Worm (Caenorhabditis elegans) whole organism, L1 larva: Measurements from ENCODE around the gene T23G7.3.
A peak's percentile ranks its signal among the peaks of the same experiment; 100 is the strongest.

Source experiments
- C16A3.4 ChIP-seq: fragments of 150-350 bp; optimal IDR thresholded peaks from 2 replicates; lab custom pipeline; 2014; ENCODE audit warnings: missing biosample characterization, missing genetic modification characterization
- ama-1 ChIP-seq: fragments of 150-350 bp; optimal IDR thresholded peaks from 2 replicates; lab custom pipeline; 2014
- blmp-1 ChIP-seq: fragments of 150-350 bp; optimal IDR thresholded peaks from 2 replicates; lab custom pipeline; 2014; ENCODE audit warnings: missing biosample characterization, missing genetic modification characterization
- ceh-63 ChIP-seq: fragments of 200-800 bp; sonication (Bioruptor generic); optimal IDR thresholded peaks from 2 replicates; lab custom pipeline; 2018; ENCODE audit warnings: mild to moderate bottlenecking, missing genetic modification characterization, missing compliant biosample characterization
- ceh-8 ChIP-seq: fragments of 200-800 bp; sonication (Bioruptor generic); optimal IDR thresholded peaks from 2 replicates; lab custom pipeline; 2018; ENCODE audit warnings: mild to moderate bottlenecking, missing genetic modification characterization, moderate library complexity, missing compliant biosample characterization
- ceh-82 ChIP-seq, 3 experiments: fragments of 150-350 bp in 1 of 3; sonication (generic microtip) in 2 of 3; optimal IDR thresholded peaks; 2 replicates each; lab custom pipeline; 2014 to 2017; ENCODE audit warnings: missing biosample characterization in 3 of 3, missing genetic modification characterization in 3 of 3
- dsc-1 ChIP-seq: sonication (generic microtip); optimal IDR thresholded peaks from 2 replicates; lab custom pipeline; 2016; ENCODE audit warnings: mild to moderate bottlenecking, missing genetic modification characterization, missing compliant biosample characterization
- efl-1 ChIP-seq, 4 experiments: fragments of 150-350 bp; optimal IDR thresholded peaks in 3 of 4; peaks in 1 of 4; 1 replicate in 1 of 4; 2 replicates in 3 of 4; lab custom pipeline; 2014; ENCODE audit warnings: missing biosample characterization in 2 of 4, missing genetic modification characterization in 2 of 4, missing genetic modification reagents in 2 of 4
- efl-3 ChIP-seq: fragments of 200-800 bp; sonication (Bioruptor generic); optimal IDR thresholded peaks from 2 replicates; lab custom pipeline; 2018; ENCODE audit warnings: mild to moderate bottlenecking, missing genetic modification characterization, missing compliant biosample characterization
- egl-13 ChIP-seq: sonication (generic microtip); optimal IDR thresholded peaks from 2 replicates; lab custom pipeline; 2016; ENCODE audit warnings: missing genotype, missing genetic modification reagents, missing genetic modification characterization, missing compliant biosample characterization
- elt-2 ChIP-seq: sonication (generic microtip); optimal IDR thresholded peaks from 2 replicates; lab custom pipeline; 2016; ENCODE audit warnings: missing genetic modification characterization, mild to moderate bottlenecking, inconsistent platforms, missing compliant biosample characterization, missing genetic modification reagents
- elt-3 ChIP-seq, 6 experiments: fragments of 150-350 bp in 1 of 6; sonication (generic microtip); optimal IDR thresholded peaks; 2 replicates each; lab custom pipeline; 2017 to 2018; ENCODE audit warnings: missing biosample characterization in 6 of 6, missing genetic modification characterization in 6 of 6, inconsistent platforms in 1 of 6
- fos-1 ChIP-seq: fragments of 150-350 bp; optimal IDR thresholded peaks from 2 replicates; lab custom pipeline; 2014; ENCODE audit warnings: missing biosample characterization, missing genetic modification characterization
- grh-1 ChIP-seq: fragments of 200-800 bp; sonication (Bioruptor generic); IDR thresholded peaks from 2 replicates; pipeline ENCODE4 v1.3.6; 2022; ENCODE audit warnings: missing genetic modification reagents, missing genetic modification characterization, missing compliant biosample characterization
- hlh-17 ChIP-seq: fragments of 200-800 bp; sonication (Bioruptor generic); optimal IDR thresholded peaks from 2 replicates; lab custom pipeline; 2018; ENCODE audit warnings: missing genetic modification characterization, mild to moderate bottlenecking, missing compliant biosample characterization, moderate library complexity, borderline replicate concordance
- hlh-4 ChIP-seq: sonication (generic microtip); optimal IDR thresholded peaks from 2 replicates; lab custom pipeline; 2016; ENCODE audit warnings: mild to moderate bottlenecking, missing genetic modification characterization, missing compliant biosample characterization
- hpl-2 ChIP-seq: fragments of 150-350 bp; optimal IDR thresholded peaks from 2 replicates; lab custom pipeline; 2014; ENCODE audit warnings: missing biosample characterization, missing genetic modification reagents, missing genetic modification characterization
- lin-14 ChIP-seq: fragments of 200-800 bp; sonication (Bioruptor generic); optimal IDR thresholded peaks from 2 replicates; lab custom pipeline; 2018; ENCODE audit warnings: mild to moderate bottlenecking, missing genetic modification characterization, moderate library complexity, missing compliant biosample characterization
- lin-35 ChIP-seq, 2 experiments: fragments of 150-350 bp; optimal IDR thresholded peaks; 2 replicates each; lab custom pipeline; 2014; ENCODE audit warnings: missing biosample characterization in 2 of 2, missing genetic modification characterization in 2 of 2, missing genetic modification reagents in 2 of 2
- lsy-2 ChIP-seq, 2 experiments: fragments of 150-350 bp; optimal IDR thresholded peaks; 2 replicates each; lab custom pipeline; 2014; ENCODE audit warnings: missing biosample characterization in 2 of 2, missing genetic modification characterization in 2 of 2
- mdl-1 ChIP-seq, 2 experiments: fragments of 150-350 bp; optimal IDR thresholded peaks; 2 replicates each; lab custom pipeline; 2014 to 2017; ENCODE audit warnings: missing biosample characterization in 2 of 2, missing genetic modification characterization in 2 of 2, inconsistent platforms in 1 of 2
- mep-1 ChIP-seq: fragments of 150-350 bp; optimal IDR thresholded peaks from 2 replicates; lab custom pipeline; 2014; ENCODE audit warnings: missing biosample characterization, missing genetic modification characterization
- nhr-11 ChIP-seq: fragments of 150-350 bp; optimal IDR thresholded peaks from 2 replicates; lab custom pipeline; 2014; ENCODE audit warnings: missing biosample characterization, missing genetic modification characterization
- nhr-20 ChIP-seq: sonication (generic microtip); optimal IDR thresholded peaks from 2 replicates; lab custom pipeline; 2016; ENCODE audit warnings: mild to moderate bottlenecking, missing genetic modification characterization, missing compliant biosample characterization
- nhr-237 ChIP-seq: fragments of 150-350 bp; optimal IDR thresholded peaks from 2 replicates; lab custom pipeline; 2014; ENCODE audit warnings: missing biosample characterization, missing genetic modification characterization
- nhr-47 ChIP-seq: sonication (generic microtip); optimal IDR thresholded peaks from 2 replicates; lab custom pipeline; 2016; ENCODE audit warnings: mild to moderate bottlenecking, missing genetic modification characterization, moderate library complexity, missing compliant biosample characterization
- nhr-71 ChIP-seq: sonication (generic microtip); optimal IDR thresholded peaks from 2 replicates; lab custom pipeline; 2016; ENCODE audit warnings: mild to moderate bottlenecking, missing genetic modification characterization, moderate library complexity, missing compliant biosample characterization
- nhr-77 ChIP-seq: fragments of 150-350 bp; optimal IDR thresholded peaks from 2 replicates; lab custom pipeline; 2014; ENCODE audit warnings: missing biosample characterization, missing genetic modification characterization
- nhr-85 ChIP-seq: sonication (generic microtip); peaks from one replicate; lab custom pipeline; 2016; ENCODE audit warnings: missing genetic modification characterization, inconsistent platforms, missing compliant biosample characterization
- nhr-90 ChIP-seq: sonication (generic microtip); optimal IDR thresholded peaks from 2 replicates; lab custom pipeline; 2016; ENCODE audit warnings: mild to moderate bottlenecking, missing genetic modification characterization, missing compliant biosample characterization; ENCODE audit not compliant: poor library complexity
- skn-1 ChIP-seq: fragments of 150-350 bp; optimal IDR thresholded peaks from 2 replicates; lab custom pipeline; 2014; ENCODE audit warnings: missing biosample characterization, missing genetic modification characterization
- snu-23 ChIP-seq: sonication (generic microtip); optimal IDR thresholded peaks from 2 replicates; lab custom pipeline; 2016; ENCODE audit warnings: missing genetic modification characterization, missing compliant biosample characterization
- sptf-1 ChIP-seq: fragments of 150-350 bp; optimal IDR thresholded peaks from 2 replicates; lab custom pipeline; 2014; ENCODE audit warnings: missing biosample characterization, missing genetic modification characterization
- sup-37 ChIP-seq: fragments of 200-800 bp; sonication (Bioruptor generic); optimal IDR thresholded peaks from 2 replicates; lab custom pipeline; 2018; ENCODE audit warnings: mild to moderate bottlenecking, missing genetic modification characterization, missing compliant biosample characterization
- tbx-2 ChIP-seq: sonication (generic microtip); optimal IDR thresholded peaks from 2 replicates; lab custom pipeline; 2016; ENCODE audit warnings: missing genetic modification characterization, missing compliant biosample characterization
- unc-130 ChIP-seq: fragments of 150-350 bp; optimal IDR thresholded peaks from 2 replicates; lab custom pipeline; 2017; ENCODE audit warnings: missing biosample characterization, missing genetic modification characterization, inconsistent platforms
- vab-15 ChIP-seq: sonication (generic microtip); optimal IDR thresholded peaks from 2 replicates; lab custom pipeline; 2017; ENCODE audit warnings: missing genotype, mild to moderate bottlenecking, missing genetic modification characterization, missing compliant biosample characterization
- zag-1 ChIP-seq: fragments of 150-350 bp; optimal IDR thresholded peaks from 2 replicates; lab custom pipeline; 2014; ENCODE audit warnings: missing biosample characterization, missing genetic modification characterization

Gene T23G7.3

DNA sequence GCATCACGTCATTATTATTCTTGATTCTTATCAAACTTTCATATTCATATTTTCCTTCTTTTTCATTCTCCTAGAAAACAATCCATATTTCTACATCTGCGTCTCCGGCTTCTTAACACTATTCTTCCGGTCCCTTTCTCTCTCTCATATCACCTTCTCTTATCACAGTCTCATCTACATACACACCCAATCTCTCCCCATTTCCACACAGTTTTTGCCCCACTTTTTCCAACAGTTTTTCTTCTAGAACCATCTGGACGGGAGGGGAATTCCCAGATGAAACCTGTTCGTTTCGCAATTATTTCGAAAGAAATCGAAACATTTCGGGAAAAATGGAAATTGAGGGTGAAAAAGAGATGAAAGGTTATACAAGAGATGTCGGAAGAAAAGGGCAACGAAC is 39.5 kb downstream of the T23G7.3 start:
- peak in 4 of 6 experiments; percentile 15 to 93 (median 91) for TF ChIP-seq elt-3 (tag; optimal IDR thresholded peaks at IDR 0.05; lab: Kevin White, UChicago)
- TF ChIP-seq ceh-8 (GFP tag; lab: Kevin White, UChicago) = no peak
- TF ChIP-seq elt-2 = peak; percentile 79
- peak; percentile 7 for TF ChIP-seq nhr-90 (tag; lab: Kevin White, UChicago)
- peak; percentile 27 for TF ChIP-seq nhr-77 (tag; lab: Kevin White, UChicago)
- peak; percentile 50 for TF ChIP-seq grh-1 (GFP tag; lab: Robert Waterston, UW)
- peak in 1 of 2 experiments; percentile 25 for TF ChIP-seq efl-1 (optimal IDR thresholded peaks at IDR 0.05; lab: Kevin White, UChicago)
- peak in 1 of 2 experiments; percentile 0 for TF ChIP-seq efl-1 (GFP tag; optimal IDR thresholded peaks at IDR 0.05 in 1 of 2; lab: Kevin White, UChicago)
- peak; percentile 19 for TF ChIP-seq snu-23 (GFP tag; lab: Kevin White, UChicago)
- TF ChIP-seq fos-1 = no peak
- TF ChIP-seq nhr-237 (tag; lab: Kevin White, UChicago) = no peak
- TF ChIP-seq skn-1 (tag; lab: Kevin White, UChicago) = peak; percentile 80
- TF ChIP-seq lin-14 (GFP tag; lab: Kevin White, UChicago) = peak; percentile 48
- no peak for TF ChIP-seq unc-130
- peak; percentile 75 for TF ChIP-seq nhr-85
- TF ChIP-seq nhr-71 (tag; lab: Kevin White, UChicago) = peak; percentile 32
- TF ChIP-seq lsy-2 (tag; optimal IDR thresholded peaks at IDR 0.05; lab: Kevin White, UChicago) = peak in 1 of 2 experiments; percentile 36
- TF ChIP-seq nhr-20 (tag; lab: Kevin White, UChicago) = peak; percentile 39
- no peak for TF ChIP-seq ama-1 (lab: Kevin White, UChicago)
- TF ChIP-seq lin-35 (GFP tag; optimal IDR thresholded peaks at IDR 0.05; lab: Kevin White, UChicago) = peak in 1 of 2 experiments; percentile 57
- peak; percentile 98 for TF ChIP-seq blmp-1 (tag; lab: Kevin White, UChicago)
- TF ChIP-seq mep-1 (tag; lab: Kevin White, UChicago) = peak; percentile 68
- TF ChIP-seq mdl-1 (tag; optimal IDR thresholded peaks at IDR 0.05; lab: Kevin White, UChicago) = peak in 1 of 2 experiments; percentile 2
- peak in 1 of 3 experiments; percentile 22 for TF ChIP-seq ceh-82 (tag; optimal IDR thresholded peaks at IDR 0.05; lab: Kevin White, UChicago)
- TF ChIP-seq C16A3.4 (tag; lab: Kevin White, UChicago) = peak; percentile 5

DNA sequence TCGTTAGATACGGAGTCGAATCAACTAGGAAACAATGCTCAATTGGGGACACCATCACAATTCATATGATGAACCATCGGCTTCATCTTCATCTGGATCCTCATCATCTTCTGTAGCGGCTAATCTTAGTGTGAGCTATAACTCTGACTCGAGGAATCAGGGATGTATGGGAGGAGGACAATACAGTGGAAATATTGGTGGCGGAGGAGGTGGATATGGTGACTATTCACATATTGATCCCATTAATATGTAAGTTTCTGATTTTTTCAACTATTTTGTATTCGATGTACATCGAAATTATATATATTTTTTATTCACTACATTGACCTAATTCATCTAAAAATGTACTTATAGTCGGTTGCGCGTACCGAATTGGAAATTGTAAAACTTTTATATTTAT is 40.3 kb downstream of the T23G7.3 start:
- TF ChIP-seq sup-37 (GFP tag; lab: Kevin White, UChicago) (no peak), efl-1 (optimal IDR thresholded peaks at IDR 0.05; lab: Kevin White, UChicago) (no peak), efl-1 (GFP tag; optimal IDR thresholded peaks at IDR 0.05 in 1 of 2; lab: Kevin White, UChicago) (peak in 1 of 2 experiments; percentile 20)

DNA sequence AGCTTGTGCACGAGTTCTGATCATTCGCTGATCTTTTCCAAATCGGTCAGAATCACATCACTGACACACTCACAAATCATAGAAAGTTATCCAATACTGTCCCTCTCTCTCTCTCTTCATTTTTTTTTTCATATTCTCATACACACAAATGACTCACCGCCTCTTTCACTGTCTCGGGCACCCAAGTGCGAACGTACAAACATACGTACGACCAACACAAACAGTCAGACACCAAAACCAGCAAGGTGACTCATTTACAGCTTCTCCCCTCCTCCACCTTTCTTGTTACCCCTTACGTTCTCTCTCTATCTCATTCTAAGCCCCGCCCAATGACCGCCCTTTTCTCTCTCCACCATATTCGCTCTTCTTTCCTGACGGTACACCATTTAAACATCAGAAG is 40.7 kb downstream of the T23G7.3 start:
- TF ChIP-seq nhr-77 (tag; lab: Kevin White, UChicago) (no peak), nhr-11 (tag; lab: Kevin White, UChicago) (no peak), vab-15 (tag; lab: Kevin White, UChicago) (no peak), sptf-1 (tag; lab: Kevin White, UChicago) (no peak), tbx-2 (no peak), ceh-63 (GFP tag; lab: Kevin White, UChicago) (no peak), fos-1 (no peak), zag-1 (tag; lab: Kevin White, UChicago) (no peak), egl-13 (tag; lab: Kevin White, UChicago) (no peak)

DNA sequence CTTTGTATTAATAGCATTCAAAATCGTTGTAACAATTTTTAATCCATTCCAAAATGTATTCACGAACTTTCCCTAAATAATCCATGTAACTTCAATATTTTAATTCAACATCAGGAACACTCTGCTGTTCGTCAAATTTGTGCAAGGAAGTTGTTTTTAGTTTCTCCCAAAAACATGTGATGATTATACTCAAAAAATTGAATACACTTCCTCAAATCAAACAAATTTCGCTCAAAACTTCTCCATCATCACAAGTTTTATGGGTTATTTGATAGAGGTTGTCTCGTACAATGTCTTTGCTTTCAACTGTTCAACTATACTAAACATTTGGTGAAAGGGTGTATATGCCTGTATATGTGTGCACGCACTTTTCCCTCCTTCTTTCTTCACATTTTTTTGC is 42.6 kb downstream of the T23G7.3 start:
- TF ChIP-seq hlh-4 (tag; lab: Kevin White, UChicago) (no peak), ceh-63 (GFP tag; lab: Kevin White, UChicago) (no peak), efl-3 (GFP tag; lab: Kevin White, UChicago) (no peak), hlh-17 (no peak), dsc-1 (tag; lab: Kevin White, UChicago) (no peak), hpl-2 (no peak), sup-37 (GFP tag; lab: Kevin White, UChicago) (no peak), nhr-47 (tag; lab: Kevin White, UChicago) (no peak)
